Fruit fly (Drosophila melanogaster) whole organism, adult: ENCODE measurements around the gene Akap200.

Experiments
- CG11617 ChIP-seq: fragments of 200-800 bp; sonication (Bioruptor generic); optimal IDR thresholded peaks from 2 replicates; lab custom pipeline; 2017; ENCODE audit warnings: mild to moderate bottlenecking, missing biosample characterization, missing genetic modification reagents, missing genetic modification characterization
- CG12768 ChIP-seq: fragments of 200-800 bp; sonication (Bioruptor generic); optimal IDR thresholded peaks from 2 replicates; lab custom pipeline; 2017; ENCODE audit warnings: missing biosample characterization, missing genetic modification characterization, mild to moderate bottlenecking, moderate library complexity, missing genetic modification reagents
- CG14711 ChIP-seq: fragments of 200-800 bp; sonication (Bioruptor generic); optimal IDR thresholded peaks from 2 replicates; lab custom pipeline; 2018; ENCODE audit warnings: missing biosample characterization, mild to moderate bottlenecking, missing genetic modification characterization, moderate library complexity
- CG1620 ChIP-seq: fragments of 200-800 bp; sonication (Bioruptor generic); optimal IDR thresholded peaks from 2 replicates; lab custom pipeline; 2016; ENCODE audit warnings: missing biosample characterization, missing genetic modification characterization
- CG33017 ChIP-seq: fragments of 200-800 bp; sonication (Bioruptor generic); optimal IDR thresholded peaks from 2 replicates; lab custom pipeline; 2018; ENCODE audit warnings: missing biosample characterization, mild to moderate bottlenecking, missing genetic modification characterization, moderate library complexity
- CG5204 ChIP-seq: fragments of 200-800 bp; sonication (Bioruptor generic); optimal IDR thresholded peaks from 2 replicates; lab custom pipeline; 2016; ENCODE audit warnings: missing biosample characterization, missing genetic modification characterization
- CG7045 ChIP-seq: fragments of 200-800 bp; sonication (Bioruptor generic); optimal IDR thresholded peaks from 2 replicates; lab custom pipeline; 2017; ENCODE audit warnings: missing biosample characterization, mild to moderate bottlenecking, missing genetic modification characterization
- CG7101 ChIP-seq: fragments of 200-800 bp; sonication (Bioruptor generic); optimal IDR thresholded peaks from 2 replicates; lab custom pipeline; 2018; ENCODE audit warnings: missing biosample characterization, mild to moderate bottlenecking, missing genetic modification characterization, moderate library complexity
- Clk ChIP-seq: fragments of 200-800 bp; sonication (Bioruptor generic); optimal IDR thresholded peaks from 2 replicates; lab custom pipeline; 2017; ENCODE audit warnings: missing biosample characterization, missing genetic modification characterization
- Crg-1 ChIP-seq: fragments of 200-800 bp; sonication (Bioruptor generic); optimal IDR thresholded peaks from 2 replicates; lab custom pipeline; 2016; ENCODE audit warnings: missing biosample characterization, missing genetic modification characterization
- Hr96 ChIP-seq: fragments of 200-800 bp; sonication (Bioruptor generic); optimal IDR thresholded peaks from 2 replicates; lab custom pipeline; 2016; ENCODE audit warnings: missing biosample characterization, missing genetic modification characterization
- Mnt ChIP-seq: fragments of 200-800 bp; sonication (Bioruptor generic); optimal IDR thresholded peaks from 2 replicates; lab custom pipeline; 2016; ENCODE audit warnings: missing biosample characterization, mild to moderate bottlenecking, missing genetic modification characterization
- bab1 ChIP-seq: fragments of 200-800 bp; sonication (Bioruptor generic); optimal IDR thresholded peaks from 3 replicates; lab custom pipeline; 2019; ENCODE audit warnings: missing biosample characterization, mild to moderate bottlenecking, missing genetic modification characterization, moderate library complexity
- cic ChIP-seq: fragments of 200-800 bp; sonication (Bioruptor generic); optimal IDR thresholded peaks from 2 replicates; lab custom pipeline; 2017; ENCODE audit warnings: missing biosample characterization, mild to moderate bottlenecking, missing genetic modification characterization, moderate library complexity
- cnc ChIP-seq, 2 experiments: fragments of >200 bp; optimal IDR thresholded peaks; 2 replicates each; lab custom pipeline; 2017
- kay ChIP-seq: fragments of 200-800 bp; sonication (Bioruptor generic); peaks from one replicate; lab custom pipeline; 2016; ENCODE audit warnings: missing biosample characterization, missing genetic modification characterization, borderline replicate concordance
- ovo ChIP-seq: fragments of 200-800 bp; sonication (Bioruptor generic); optimal IDR thresholded peaks from 2 replicates; lab custom pipeline; 2016; ENCODE audit warnings: missing biosample characterization, missing genetic modification characterization
- pad ChIP-seq: fragments of 200-800 bp; sonication (Bioruptor generic); optimal IDR thresholded peaks from 3 replicates; lab custom pipeline; 2017; ENCODE audit warnings: missing biosample characterization, missing genetic modification characterization, mild to moderate bottlenecking, moderate library complexity, missing genetic modification reagents
- tj ChIP-seq: fragments of 200-800 bp; sonication (Bioruptor generic); optimal IDR thresholded peaks from 3 replicates; lab custom pipeline; 2017; ENCODE audit warnings: missing biosample characterization, mild to moderate bottlenecking, missing genetic modification characterization, moderate library complexity
- toe ChIP-seq: fragments of 200-800 bp; sonication (Bioruptor generic); optimal IDR thresholded peaks from 2 replicates; lab custom pipeline; 2016; ENCODE audit warnings: missing biosample characterization, missing genetic modification characterization

Gene Akap200

dm6 chr2L:8414887-8415883 lies at the start of gene Akap200, which contains the start of gene CG13398:
Akap200 (plus strand) TSS chr2L:8415690.
CG13398 (minus strand) TSS chr2L:8415256.
- no peak for TF ChIP-seq cnc (optimal IDR thresholded peaks at IDR 0.05; lab: Kevin White, UChicago)
- TF ChIP-seq CG14711 (tag; lab: Kevin White, UChicago), result no peak
- no peak for TF ChIP-seq Crg-1
- TF ChIP-seq CG7101, result peak; percentile 68
- TF ChIP-seq tj, result peak; percentile 17
- TF ChIP-seq Hr96 (GFP tag; lab: Kevin White, UChicago), result no peak
- peak; percentile 48 for TF ChIP-seq CG12768 (GFP tag; lab: Kevin White, UChicago)
- TF ChIP-seq ovo (GFP tag; lab: Kevin White, UChicago), result peak; percentile 59
- peak; percentile 60 for TF ChIP-seq CG5204 (GFP tag; lab: Kevin White, UChicago)
- no peak for TF ChIP-seq bab1
- peak; percentile 25 for TF ChIP-seq CG7045
- TF ChIP-seq cic (GFP tag; lab: Kevin White, UChicago), result no peak
- TF ChIP-seq CG11617 (GFP tag; lab: Kevin White, UChicago), result peak; percentile 59
- TF ChIP-seq kay (GFP tag; lab: Kevin White, UChicago), result no peak
- no peak for TF ChIP-seq Mnt
- no peak for TF ChIP-seq Clk (GFP tag; lab: Kevin White, UChicago)
- TF ChIP-seq toe, result no peak
- TF ChIP-seq CG33017 (tag; lab: Kevin White, UChicago), result peak; percentile 51
- peak; percentile 61 for TF ChIP-seq CG1620 (GFP tag; lab: Kevin White, UChicago)
- peak; percentile 44 for TF ChIP-seq pad (GFP tag; lab: Kevin White, UChicago)

- no peak for TF ChIP-seq CG5204 (GFP tag; lab: Kevin White, UChicago)
- TF ChIP-seq ovo (GFP tag; lab: Kevin White, UChicago), result peak; percentile 58
- TF ChIP-seq CG14711 (tag; lab: Kevin White, UChicago), result peak; percentile 10
- no peak for TF ChIP-seq cnc (optimal IDR thresholded peaks at IDR 0.05; lab: Kevin White, UChicago)
- TF ChIP-seq cic (GFP tag; lab: Kevin White, UChicago), result peak; percentile 70
- peak; percentile 25 for TF ChIP-seq CG33017 (tag; lab: Kevin White, UChicago)
- no peak for TF ChIP-seq bab1
- TF ChIP-seq Mnt, result peak; percentile 45
- TF ChIP-seq CG11617 (GFP tag; lab: Kevin White, UChicago), result peak; percentile 37
- TF ChIP-seq CG7045, result no peak
- TF ChIP-seq Clk (GFP tag; lab: Kevin White, UChicago), result no peak
- TF ChIP-seq Hr96 (GFP tag; lab: Kevin White, UChicago), result peak; percentile 45
- peak; percentile 72 for TF ChIP-seq Crg-1
- TF ChIP-seq toe, result peak; percentile 86
- no peak for TF ChIP-seq CG12768 (GFP tag; lab: Kevin White, UChicago)
- peak; percentile 45 for TF ChIP-seq CG7101
- TF ChIP-seq kay (GFP tag; lab: Kevin White, UChicago), result peak; percentile 66
- TF ChIP-seq pad (GFP tag; lab: Kevin White, UChicago), result peak; percentile 27
- TF ChIP-seq tj, result peak; percentile 34
- TF ChIP-seq CG1620 (GFP tag; lab: Kevin White, UChicago), result peak; percentile 60
These were observed 49.5 kb upstream of the Akap200 start, which contains the start of gene Pp2A-29B for dm6 chr2L:8365701-8366643. Pp2A-29B (plus strand) TSS chr2L:8366038.

- TF ChIP-seq CG7101 (peak; percentile 65), CG11617 (GFP tag; lab: Kevin White, UChicago) (peak; percentile 70), bab1 (peak; percentile 88), Crg-1 (peak; percentile 37), Mnt (peak; percentile 81), Clk (GFP tag; lab: Kevin White, UChicago) (peak; percentile 42), kay (GFP tag; lab: Kevin White, UChicago) (no peak), tj (peak; percentile 72), toe (peak; percentile 62), Hr96 (GFP tag; lab: Kevin White, UChicago) (no peak), CG5204 (GFP tag; lab: Kevin White, UChicago) (no peak), CG12768 (GFP tag; lab: Kevin White, UChicago) (peak; percentile 79), CG7045 (no peak), ovo (GFP tag; lab: Kevin White, UChicago) (peak; percentile 58), cnc (optimal IDR thresholded peaks at IDR 0.05; lab: Kevin White, UChicago) (no peak), pad (GFP tag; lab: Kevin White, UChicago) (peak; percentile 52), CG33017 (tag; lab: Kevin White, UChicago) (peak; percentile 62), CG14711 (tag; lab: Kevin White, UChicago) (peak; percentile 17), CG1620 (GFP tag; lab: Kevin White, UChicago) (peak; percentile 49), cic (GFP tag; lab: Kevin White, UChicago) (peak; percentile 90)
These were observed 44.8 kb upstream of the Akap200 start, which contains the start of gene CG17292 for dm6 chr2L:8370364-8371326. CG17292 (plus strand) TSS chr2L:8370454.
